Fruit fly (Drosophila melanogaster) whole organism, prepupa: Measurements from ENCODE around the gene CG4743.

Source experiments
- Blimp-1 ChIP-seq: fragments of 200-800 bp; sonication (Bioruptor generic); optimal IDR thresholded peaks from 3 replicates; lab custom pipeline; 2017; ENCODE audit warnings: missing biosample characterization, missing genetic modification characterization, mild to moderate bottlenecking, moderate library complexity, missing genetic modification reagents
- CG10631 ChIP-seq: fragments of 200-800 bp; sonication (Bioruptor generic); optimal IDR thresholded peaks from 2 replicates; lab custom pipeline; 2016; ENCODE audit warnings: missing biosample characterization, missing genetic modification characterization
- CG11294 ChIP-seq: fragments of 200-800 bp; sonication (Bioruptor generic); IDR thresholded peaks from 2 replicates; pipeline ENCODE4 v1.3.6; 2022; ENCODE audit warnings: missing biosample characterization, missing genetic modification characterization
- CG11762 ChIP-seq: fragments of 200-800 bp; sonication (Bioruptor generic); optimal IDR thresholded peaks from 3 replicates; lab custom pipeline; 2016; ENCODE audit warnings: missing biosample characterization, missing genetic modification characterization; ENCODE audit not compliant: insufficient read depth
- CG11902 ChIP-seq: fragments of 200-800 bp; sonication (Bioruptor generic); optimal IDR thresholded peaks from 3 replicates; lab custom pipeline; 2016; ENCODE audit warnings: missing biosample characterization, missing genetic modification characterization
- CG1621 ChIP-seq: fragments of 200-800 bp; sonication (Bioruptor generic); optimal IDR thresholded peaks from 3 replicates; lab custom pipeline; 2018; ENCODE audit warnings: missing biosample characterization, mild to moderate bottlenecking, missing genetic modification characterization
- CG3032 ChIP-seq: fragments of 200-800 bp; optimal IDR thresholded peaks from 2 replicates; lab custom pipeline; 2019; ENCODE audit warnings: missing biosample characterization, mild to moderate bottlenecking, missing genetic modification characterization, moderate library complexity
- CG31627 ChIP-seq: fragments of 200-800 bp; sonication (Bioruptor generic); optimal IDR thresholded peaks from 3 replicates; lab custom pipeline; 2016; ENCODE audit warnings: missing biosample characterization, missing genetic modification characterization
- CG34406 ChIP-seq: fragments of 200-800 bp; sonication (Bioruptor generic); optimal IDR thresholded peaks from 3 replicates; lab custom pipeline; 2016; ENCODE audit warnings: missing biosample characterization, missing genetic modification characterization
- CG3919 ChIP-seq: fragments of 200-800 bp; sonication (Bioruptor generic); optimal IDR thresholded peaks from 3 replicates; lab custom pipeline; 2016; ENCODE audit warnings: missing biosample characterization, missing genetic modification characterization
- CG4318 ChIP-seq: fragments of 200-800 bp; sonication (Bioruptor generic); optimal IDR thresholded peaks from 3 replicates; lab custom pipeline; 2017; ENCODE audit warnings: missing biosample characterization, mild to moderate bottlenecking, missing genetic modification characterization
- CG6163 ChIP-seq: fragments of 200-800 bp; sonication (Bioruptor generic); IDR thresholded peaks from 3 replicates; pipeline ENCODE4 v1.3.6; 2022; ENCODE audit warnings: missing biosample characterization, missing genetic modification characterization
- CG6276 ChIP-seq: fragments of 200-800 bp; sonication (Bioruptor generic); optimal IDR thresholded peaks from 2 replicates; lab custom pipeline; 2017; ENCODE audit warnings: missing biosample characterization, mild to moderate bottlenecking, missing genetic modification characterization
- CG6808 ChIP-seq: fragments of 200-800 bp; sonication (Bioruptor generic); optimal IDR thresholded peaks from 3 replicates; lab custom pipeline; 2017; ENCODE audit warnings: missing biosample characterization, missing genetic modification characterization, mild to moderate bottlenecking, moderate library complexity, missing genetic modification reagents
- CG8119 ChIP-seq: fragments of 200-800 bp; sonication (Bioruptor generic); IDR thresholded peaks from 3 replicates; pipeline ENCODE4 v1.3.6; 2022; ENCODE audit warnings: missing biosample characterization, missing genetic modification characterization
- CG8319 ChIP-seq: fragments of 200-800 bp; sonication (Bioruptor generic); optimal IDR thresholded peaks from 3 replicates; lab custom pipeline; 2016; ENCODE audit warnings: missing biosample characterization, missing genetic modification characterization
- CG8632 ChIP-seq: fragments of 200-800 bp; sonication (Bioruptor generic); optimal IDR thresholded peaks from 3 replicates; lab custom pipeline; 2016; ENCODE audit warnings: missing biosample characterization, missing genetic modification characterization
- CG9139 ChIP-seq: fragments of 200-800 bp; sonication (Bioruptor generic); optimal IDR thresholded peaks from 3 replicates; lab custom pipeline; 2017; ENCODE audit warnings: missing biosample characterization, mild to moderate bottlenecking, missing genetic modification characterization
- Eip75B ChIP-seq: fragments of 200-800 bp; sonication (Bioruptor generic); optimal IDR thresholded peaks from 3 replicates; lab custom pipeline; 2016; ENCODE audit warnings: missing biosample characterization, missing genetic modification characterization
- Eip78C ChIP-seq: fragments of 200-800 bp; sonication (Bioruptor generic); peaks from one replicate; lab custom pipeline; 2016; ENCODE audit warnings: missing biosample characterization, missing genetic modification characterization
- Eip93F ChIP-seq: fragments of 200-800 bp; sonication (Bioruptor generic); optimal IDR thresholded peaks from 2 replicates; lab custom pipeline; 2016; ENCODE audit warnings: missing biosample characterization, mild to moderate bottlenecking, missing genetic modification characterization
- Ets21C ChIP-seq: fragments of 200-800 bp; sonication (Bioruptor generic); optimal IDR thresholded peaks from 3 replicates; lab custom pipeline; 2016; ENCODE audit warnings: missing biosample characterization, missing genetic modification characterization
- Ets96B ChIP-seq: fragments of 200-800 bp; optimal IDR thresholded peaks from 2 replicates; lab custom pipeline; 2019; ENCODE audit warnings: missing biosample characterization, mild to moderate bottlenecking, missing genetic modification characterization, moderate library complexity
- Gug ChIP-seq: fragments of 200-800 bp; sonication (Bioruptor generic); IDR thresholded peaks from 2 replicates; pipeline ENCODE4 v1.3.6; 2022; ENCODE audit warnings: missing biosample characterization, missing genetic modification characterization
- Hr39 ChIP-seq: fragments of 200-800 bp; sonication (Bioruptor generic); optimal IDR thresholded peaks from 2 replicates; lab custom pipeline; 2016; ENCODE audit warnings: missing biosample characterization, missing genetic modification characterization
- Hr4 ChIP-seq: fragments of 200-800 bp; sonication (Bioruptor generic); optimal IDR thresholded peaks from 3 replicates; lab custom pipeline; 2016; ENCODE audit warnings: missing biosample characterization, missing genetic modification characterization
- Lpt ChIP-seq: fragments of 200-800 bp; sonication (Bioruptor generic); optimal IDR thresholded peaks from 3 replicates; lab custom pipeline; 2016; ENCODE audit warnings: missing biosample characterization, missing genetic modification characterization
- Met ChIP-seq: fragments of 200-800 bp; sonication (Bioruptor generic); optimal IDR thresholded peaks from 3 replicates; lab custom pipeline; 2016; ENCODE audit warnings: missing biosample characterization, missing genetic modification characterization
- OdsH ChIP-seq: fragments of 200-800 bp; sonication (Bioruptor generic); optimal IDR thresholded peaks from 3 replicates; lab custom pipeline; 2016; ENCODE audit warnings: missing biosample characterization, missing genetic modification characterization
- Smox ChIP-seq: fragments of 200-800 bp; sonication (Bioruptor generic); optimal IDR thresholded peaks from 3 replicates; lab custom pipeline; 2016; ENCODE audit warnings: missing biosample characterization, missing genetic modification characterization
- Sox102F ChIP-seq: fragments of 200-800 bp; sonication (Bioruptor generic); optimal IDR thresholded peaks from 2 replicates; lab custom pipeline; 2016; ENCODE audit warnings: missing biosample characterization, mild to moderate bottlenecking, missing genetic modification characterization
- Sox14 ChIP-seq: fragments of 200-800 bp; sonication (Bioruptor generic); optimal IDR thresholded peaks from 3 replicates; lab custom pipeline; 2016; ENCODE audit warnings: missing biosample characterization, missing genetic modification characterization
- Sox15 ChIP-seq: fragments of 200-800 bp; sonication (Bioruptor generic); optimal IDR thresholded peaks from 3 replicates; lab custom pipeline; 2016; ENCODE audit warnings: missing biosample characterization, missing genetic modification characterization
- achi ChIP-seq: fragments of 200-800 bp; sonication (Bioruptor generic); optimal IDR thresholded peaks from 3 replicates; lab custom pipeline; 2016; ENCODE audit warnings: missing biosample characterization, missing genetic modification characterization
- acj6 ChIP-seq: fragments of 200-800 bp; sonication (Bioruptor generic); optimal IDR thresholded peaks from 3 replicates; lab custom pipeline; 2016; ENCODE audit warnings: missing biosample characterization, missing genetic modification characterization
- cyc ChIP-seq: fragments of 200-800 bp; sonication (Bioruptor generic); optimal IDR thresholded peaks from 3 replicates; lab custom pipeline; 2016; ENCODE audit warnings: missing biosample characterization, missing genetic modification characterization
- dac ChIP-seq: fragments of 200-800 bp; sonication (Bioruptor generic); optimal IDR thresholded peaks from 2 replicates; lab custom pipeline; 2017; ENCODE audit warnings: missing biosample characterization, mild to moderate bottlenecking, missing genetic modification characterization
- dsx ChIP-seq: fragments of 200-800 bp; optimal IDR thresholded peaks from 3 replicates; lab custom pipeline; 2019; ENCODE audit warnings: missing biosample characterization, mild to moderate bottlenecking, missing genetic modification characterization, moderate library complexity; ENCODE audit not compliant: poor library complexity, severe bottlenecking
- eg ChIP-seq: fragments of 200-800 bp; sonication (Bioruptor generic); IDR thresholded peaks from 3 replicates; pipeline ENCODE4 v1.3.6; 2022; ENCODE audit warnings: missing biosample characterization, missing genetic modification characterization
- esn ChIP-seq: fragments of 200-800 bp; sonication (Bioruptor generic); optimal IDR thresholded peaks from 2 replicates; lab custom pipeline; 2016; ENCODE audit warnings: missing biosample characterization, mild to moderate bottlenecking, missing genetic modification characterization, moderate library complexity
- fd59A ChIP-seq: fragments of 200-800 bp; sonication (Bioruptor generic); optimal IDR thresholded peaks from 2 replicates; lab custom pipeline; 2017; ENCODE audit warnings: missing biosample characterization, mild to moderate bottlenecking, missing genetic modification characterization, missing genetic modification reagents
- fd85E ChIP-seq: fragments of 200-800 bp; sonication (Bioruptor generic); optimal IDR thresholded peaks from 3 replicates; lab custom pipeline; 2016; ENCODE audit warnings: missing biosample characterization, missing genetic modification characterization
- fkh ChIP-seq: fragments of 200-800 bp; sonication (Bioruptor generic); optimal IDR thresholded peaks from 3 replicates; lab custom pipeline; 2017; ENCODE audit warnings: missing biosample characterization, mild to moderate bottlenecking, missing genetic modification characterization, moderate library complexity
- lz ChIP-seq: fragments of 200-800 bp; sonication (Bioruptor generic); optimal IDR thresholded peaks from 3 replicates; lab custom pipeline; 2016; ENCODE audit warnings: missing biosample characterization, missing genetic modification characterization
- net ChIP-seq: fragments of 200-800 bp; sonication (Bioruptor generic); optimal IDR thresholded peaks from 3 replicates; lab custom pipeline; 2016; ENCODE audit warnings: missing biosample characterization, missing genetic modification characterization
- pdm3 ChIP-seq: fragments of 200-800 bp; sonication (Bioruptor generic); optimal IDR thresholded peaks from 3 replicates; lab custom pipeline; 2016; ENCODE audit warnings: missing biosample characterization, missing genetic modification characterization
- ss ChIP-seq, 2 experiments: fragments of 200-800 bp; sonication (Bioruptor generic); optimal IDR thresholded peaks; 2 replicates in 1 of 2; 3 replicates in 1 of 2; lab custom pipeline; 2017 to 2018; ENCODE audit warnings: mild to moderate bottlenecking in 2 of 2, missing biosample characterization in 2 of 2, missing genetic modification characterization in 2 of 2, moderate library complexity in 1 of 2
- topi ChIP-seq: fragments of 200-800 bp; sonication (Bioruptor generic); optimal IDR thresholded peaks from 3 replicates; lab custom pipeline; 2016; ENCODE audit warnings: missing biosample characterization, missing genetic modification characterization
- vri ChIP-seq: fragments of 200-800 bp; sonication (Bioruptor generic); optimal IDR thresholded peaks from 3 replicates; lab custom pipeline; 2016; ENCODE audit warnings: missing biosample characterization, mild to moderate bottlenecking, missing genetic modification characterization

Gene CG4743

DNA sequence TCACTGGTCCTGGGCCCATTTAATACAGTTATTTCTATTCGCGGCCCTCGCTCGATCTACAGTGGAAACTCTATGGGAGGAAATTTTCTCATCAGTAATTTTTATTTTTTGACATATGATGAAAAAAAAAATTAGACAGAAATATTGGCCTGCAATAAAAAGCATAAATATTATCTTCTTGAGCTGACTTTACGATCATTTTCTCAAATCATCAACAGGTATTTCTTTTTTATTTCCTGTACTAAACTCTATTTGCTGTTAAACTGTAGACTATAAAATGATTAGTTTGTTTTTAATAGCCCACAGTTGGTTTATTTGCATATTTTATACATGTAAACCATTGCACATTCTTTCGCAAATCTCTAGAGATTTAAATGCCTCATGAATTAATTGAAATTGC, 36.2 kb downstream of the CG4743 start (continued):
- TF ChIP-seq achi (GFP tag; lab: Kevin White, UChicago) (peak; percentile 14), Eip75B (GFP tag; lab: Kevin White, UChicago) (peak; percentile 14), CG6276 (GFP tag; lab: Kevin White, UChicago) (no peak), lz (no peak), fkh (no peak)
- TF ChIP-seq, all 60 proteins: peak for 8

DNA sequence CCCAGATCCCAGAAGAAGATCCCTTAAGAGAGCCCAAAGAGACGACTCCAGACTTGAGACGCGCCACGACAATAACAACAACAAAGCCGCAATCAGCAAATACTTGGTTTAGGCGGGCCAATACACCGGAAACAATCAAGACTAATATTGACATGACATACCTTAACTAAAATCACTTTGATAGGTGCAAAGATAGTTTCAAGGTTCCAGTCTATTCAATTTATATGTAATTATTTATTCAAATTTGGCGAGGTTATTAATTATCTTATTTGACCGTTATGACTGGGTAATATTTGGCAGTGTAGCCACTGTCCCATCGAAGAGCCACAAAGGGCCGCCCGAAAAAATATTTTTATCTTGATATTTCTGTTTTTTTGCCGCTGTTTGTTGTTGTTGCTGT, 39.9 kb downstream of the CG4743 start:
- peak; percentile 81 for TF ChIP-seq Blimp-1
- TF ChIP-seq CG8119, result peak; percentile 47; the same call in 1 of the 3 replicates
- no peak for TF ChIP-seq CG11294 (GFP tag; lab: Robert Waterston, UW)
- TF ChIP-seq CG6808 (GFP tag; lab: Kevin White, UChicago), result peak; percentile 89
- peak; percentile 92 for TF ChIP-seq Sox102F (GFP tag; lab: Kevin White, UChicago)
- peak; percentile 42 for TF ChIP-seq Lpt (GFP tag; lab: Kevin White, UChicago)
- TF ChIP-seq lz, result peak; percentile 92
- TF ChIP-seq dac (GFP tag; lab: Kevin White, UChicago), result no peak
- TF ChIP-seq CG34406 (GFP tag; lab: Kevin White, UChicago), result peak; percentile 85
- TF ChIP-seq CG1621, result peak; percentile 78
- peak; percentile 86 for TF ChIP-seq Hr39 (GFP tag; lab: Kevin White, UChicago)
- peak; percentile 84 for TF ChIP-seq CG8319 (GFP tag; lab: Kevin White, UChicago)
- peak; percentile 88 for TF ChIP-seq CG6163
- TF ChIP-seq fkh, result peak; percentile 21
- peak; percentile 33; the same call in 1 of the 2 replicates for TF ChIP-seq Gug (GFP tag; lab: Robert Waterston, UW)
- TF ChIP-seq CG3032, result peak; percentile 86
- TF ChIP-seq Ets96B (tag; lab: Kevin White, UChicago), result peak; percentile 83
- peak; percentile 86 to 90 for TF ChIP-seq ss (GFP tag; optimal IDR thresholded peaks at IDR 0.05; lab: Kevin White, UChicago)
- peak; percentile 42 for TF ChIP-seq fd85E (GFP tag; lab: Kevin White, UChicago)
- TF ChIP-seq vri (GFP tag; lab: Kevin White, UChicago), result peak; percentile 91
- no peak for TF ChIP-seq CG6276 (GFP tag; lab: Kevin White, UChicago)
- TF ChIP-seq net (GFP tag; lab: Kevin White, UChicago), result peak; percentile 79
- peak; percentile 92 for TF ChIP-seq Eip75B (GFP tag; lab: Kevin White, UChicago)
- peak; percentile 96 for TF ChIP-seq esn (GFP tag; lab: Kevin White, UChicago)
- TF ChIP-seq achi (GFP tag; lab: Kevin White, UChicago), result peak; percentile 86
- TF ChIP-seq cyc (GFP tag; lab: Kevin White, UChicago), result peak; percentile 92
- TF ChIP-seq acj6 (GFP tag; lab: Kevin White, UChicago), result peak; percentile 86
- no peak for TF ChIP-seq CG4318 (GFP tag; lab: Kevin White, UChicago)
- peak; percentile 69 for TF ChIP-seq CG9139 (GFP tag; lab: Kevin White, UChicago)
- TF ChIP-seq Sox15, result peak; percentile 76
- peak; percentile 80 for TF ChIP-seq Ets21C (GFP tag; lab: Kevin White, UChicago)
- peak; percentile 84 for TF ChIP-seq CG11762
- peak; percentile 90 for TF ChIP-seq CG3919 (GFP tag; lab: Kevin White, UChicago)
- peak; percentile 94 for TF ChIP-seq Met (GFP tag; lab: Kevin White, UChicago)
- TF ChIP-seq CG8632, result peak; percentile 87
- TF ChIP-seq Smox (GFP tag; lab: Kevin White, UChicago), result peak; percentile 91
- peak; percentile 85 for TF ChIP-seq pdm3 (GFP tag; lab: Kevin White, UChicago)
- peak; percentile 98 for TF ChIP-seq Eip78C
- TF ChIP-seq Hr4 (GFP tag; lab: Kevin White, UChicago), result peak; percentile 48
- peak; percentile 86 for TF ChIP-seq CG10631 (GFP tag; lab: Kevin White, UChicago)
- peak; percentile 92 for TF ChIP-seq Eip93F (GFP tag; lab: Kevin White, UChicago)
- TF ChIP-seq dsx (GFP tag; lab: Kevin White, UChicago), result peak; percentile 83
- TF ChIP-seq CG31627, result peak; percentile 87
- peak; percentile 70 for TF ChIP-seq fd59A (GFP tag; lab: Kevin White, UChicago)
- TF ChIP-seq Sox14 (GFP tag; lab: Kevin White, UChicago), result peak; percentile 83
- peak; percentile 84 for TF ChIP-seq CG11902 (GFP tag; lab: Kevin White, UChicago)
- peak; percentile 89 for TF ChIP-seq OdsH
- TF ChIP-seq topi, result peak; percentile 93
- peak; percentile 31; the same call in 1 of the 3 replicates for TF ChIP-seq eg (GFP tag; lab: Robert Waterston, UW)
